Fruit fly (Drosophila melanogaster): ENCODE data around the gene CG43091.

CG43091 gene

DNA sequence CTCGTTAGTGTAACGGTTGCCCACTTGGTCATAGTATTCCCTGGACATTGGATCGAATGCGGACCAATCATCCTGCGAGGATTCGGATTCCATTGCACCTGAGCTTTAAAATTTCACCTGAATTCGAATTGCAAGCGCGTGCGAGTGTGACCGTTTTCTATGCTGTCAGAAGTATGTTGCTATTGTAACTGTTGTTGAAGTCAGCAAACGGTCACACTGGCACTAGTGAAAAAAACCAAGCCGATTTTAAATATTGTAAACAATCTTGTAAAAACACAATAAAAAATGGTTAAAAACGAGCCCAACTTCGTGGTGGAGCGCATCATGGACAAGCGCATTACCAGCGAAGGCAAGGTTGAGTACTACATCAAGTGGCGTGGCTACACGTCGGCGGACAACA, 23.1 kb downstream of the CG43091 start, which contains the start of the genes vret and HP1c:
Gene vret, minus strand, starts transcription at position 150 of the 400 bp plus-strand sequence.
Gene HP1c, plus strand, starts transcription at position 189 of the 400 bp plus-strand sequence.
- no peak for TF ChIP-seq NC2α (GFP tag; optimal IDR thresholded peaks at IDR 0.05)
- peak in 1 of 2 experiments; percentile 52 for TF ChIP-seq crp (GFP tag; optimal IDR thresholded peaks at IDR 0.05)
- TF ChIP-seq twi (tag; optimal IDR thresholded peaks at IDR 0.05) = no peak
- TF ChIP-seq gem (tag; optimal IDR thresholded peaks at IDR 0.05) = no peak
- peak; percentile 95 for TF ChIP-seq MBD-R2 (GFP tag; IDR thresholded peaks at IDR 0.05)
- TF ChIP-seq CG9437 (GFP tag; optimal IDR thresholded peaks at IDR 0.05) = no peak
- no peak for TF ChIP-seq CG17612 (GFP tag; IDR thresholded peaks at IDR 0.05)
- TF ChIP-seq nom (GFP tag; optimal IDR thresholded peaks at IDR 0.05) = no peak
- TF ChIP-seq peb (GFP tag; IDR thresholded peaks at IDR 0.05) = no peak
- no peak for TF ChIP-seq al (GFP tag; IDR thresholded peaks at IDR 0.05)
- no peak for TF ChIP-seq sug (tag; optimal IDR thresholded peaks at IDR 0.05)
- no peak for TF ChIP-seq Spps (tag; optimal IDR thresholded peaks at IDR 0.05)
- no peak for TF ChIP-seq Hmx (GFP tag; optimal IDR thresholded peaks at IDR 0.05)
- no peak for TF ChIP-seq Atf-2 (GFP tag; optimal IDR thresholded peaks at IDR 0.05)
- TF ChIP-seq CG9797 (GFP tag; optimal IDR thresholded peaks at IDR 0.05) = peak; percentile 85
- peak; percentile 24 for TF ChIP-seq Sry-δ (GFP tag; optimal IDR thresholded peaks at IDR 0.05)
- TF ChIP-seq CG13123 (GFP tag; optimal IDR thresholded peaks at IDR 0.05) = no peak
- no peak for TF ChIP-seq Hr3 (GFP tag; optimal IDR thresholded peaks at IDR 0.05)
- no peak for TF ChIP-seq Nf-YC (tag; optimal IDR thresholded peaks at IDR 0.05)
- no peak for TF ChIP-seq CG8478 (optimal IDR thresholded peaks at IDR 0.05)
- TF ChIP-seq mld (GFP tag; IDR thresholded peaks at IDR 0.05; ENCODE audit: partially characterized antibody) = no peak
- no peak for TF ChIP-seq Mrtf (GFP tag; IDR thresholded peaks at IDR 0.05)
- peak; percentile 69 for TF ChIP-seq CG4617 (GFP tag; optimal IDR thresholded peaks at IDR 0.05; ENCODE audit: borderline replicate concordance)
- TF ChIP-seq unc-4 (GFP tag; IDR thresholded peaks at IDR 0.05; ENCODE audit: partially characterized antibody) = no peak
- peak; percentile 74 for TF ChIP-seq Myb (GFP tag; optimal IDR thresholded peaks at IDR 0.05)
- TF ChIP-seq CG2199 (GFP tag; IDR thresholded peaks at IDR 0.05) = peak; percentile 48; the same call in 1 of the 3 replicates
- TF ChIP-seq gce (GFP tag; IDR thresholded peaks at IDR 0.05) = no peak
- no peak for TF ChIP-seq ara (GFP tag; IDR thresholded peaks at IDR 0.05)
- no peak for TF ChIP-seq dmrt11E (tag; optimal IDR thresholded peaks at IDR 0.05)
- TF ChIP-seq Trl (optimal IDR thresholded peaks at IDR 0.05) = no peak
- no peak for TF ChIP-seq Trl (GFP tag; optimal IDR thresholded peaks at IDR 0.05)
- TF ChIP-seq Kr (GFP tag; optimal IDR thresholded peaks at IDR 0.05) = no peak
- TF ChIP-seq jing (GFP tag; optimal IDR thresholded peaks at IDR 0.05) = no peak
- no peak for TF ChIP-seq Sry-β (GFP tag; optimal IDR thresholded peaks at IDR 0.05)
- TF ChIP-seq run (tag; optimal IDR thresholded peaks at IDR 0.05) = no peak
- no peak for TF ChIP-seq klu (GFP tag; IDR thresholded peaks at IDR 0.05)
- no peak for TF ChIP-seq sim (GFP tag; IDR thresholded peaks at IDR 0.05)
- TF ChIP-seq exex (tag; optimal IDR thresholded peaks at IDR 0.05) = no peak
- TF ChIP-seq CG10543 (GFP tag; optimal IDR thresholded peaks at IDR 0.05) = no peak
- no peak for TF ChIP-seq pum (GFP tag; optimal IDR thresholded peaks at IDR 0.05)
- TF ChIP-seq CG34376 (GFP tag; optimal IDR thresholded peaks at IDR 0.05) = no peak
- no peak for TF ChIP-seq sima (GFP tag; optimal IDR thresholded peaks at IDR 0.05)
- TF ChIP-seq sisA (GFP tag; IDR thresholded peaks at IDR 0.05) = no peak
- no peak for TF ChIP-seq Abd-B (GFP tag; optimal IDR thresholded peaks at IDR 0.05)
- TF ChIP-seq nmo (GFP tag; optimal IDR thresholded peaks at IDR 0.05) = peak; percentile 7
- no peak for TF ChIP-seq corto (GFP tag; optimal IDR thresholded peaks at IDR 0.05)
- TF ChIP-seq abd-A (tag; optimal IDR thresholded peaks at IDR 0.05) = no peak
- TF ChIP-seq zfh1 (GFP tag; IDR thresholded peaks at IDR 0.05) = no peak
- TF ChIP-seq grn (GFP tag; optimal IDR thresholded peaks at IDR 0.05) = no peak
- no peak for TF ChIP-seq Bdp1 (GFP tag; optimal IDR thresholded peaks at IDR 0.05)
- no peak for TF ChIP-seq ham (GFP tag; IDR thresholded peaks at IDR 0.05)
- no peak for TF ChIP-seq Atf3 (GFP tag; optimal IDR thresholded peaks at IDR 0.05)
- no peak for TF ChIP-seq CG17385 (GFP tag; optimal IDR thresholded peaks at IDR 0.05)

Measured in whole organism, embryonic.